Fruit fly (Drosophila melanogaster) whole organism, embryonic: ENCODE results near the gene PGAP1.
A peak's percentile ranks its signal among the peaks of the same experiment; 100 is the strongest.

Source experiments
- Antp ChIP-seq: fragments of 200-800 bp; sonication (Bioruptor generic); optimal IDR thresholded peaks from 3 replicates; lab custom pipeline; 2016; ENCODE audit warnings: missing biosample characterization, missing genetic modification characterization
- Atf6 ChIP-seq: fragments of 200-800 bp; sonication (Bioruptor generic); IDR thresholded peaks from 2 replicates; pipeline ENCODE4 v1.3.6; 2022; ENCODE audit warnings: missing biosample characterization, missing genetic modification characterization
- Blimp-1 ChIP-seq: fragments of 200-800 bp; sonication (Bioruptor generic); optimal IDR thresholded peaks from 3 replicates; lab custom pipeline; 2018; ENCODE audit warnings: missing biosample characterization, missing genetic modification characterization, mild to moderate bottlenecking, moderate library complexity, missing genetic modification reagents
- CG10959 ChIP-seq: fragments of 200-800 bp; sonication (Bioruptor generic); IDR thresholded peaks from 2 replicates; pipeline ENCODE4 v1.3.6; 2022; ENCODE audit warnings: missing biosample characterization, missing genetic modification characterization
- CG11093 ChIP-seq: fragments of 200-800 bp; sonication (Bioruptor generic); IDR thresholded peaks from 3 replicates; pipeline ENCODE4 v1.3.6; 2022; ENCODE audit warnings: missing biosample characterization, missing genetic modification characterization
- CG11560 ChIP-seq: fragments of 200-800 bp; sonication (Bioruptor generic); IDR thresholded peaks from 3 replicates; pipeline ENCODE4 v1.3.6; 2022; ENCODE audit warnings: missing biosample characterization, missing genetic modification characterization
- CG14014 ChIP-seq: fragments of 200-800 bp; sonication (Bioruptor generic); IDR thresholded peaks from 2 replicates; pipeline ENCODE4 v1.3.6; 2022; ENCODE audit warnings: missing biosample characterization, missing genetic modification characterization
- CG15269 ChIP-seq: fragments of 200-800 bp; sonication (Bioruptor generic); optimal IDR thresholded peaks from 2 replicates; lab custom pipeline; 2018; ENCODE audit warnings: missing biosample characterization, mild to moderate bottlenecking, missing genetic modification characterization, moderate library complexity
- CG15696 ChIP-seq: fragments of 200-800 bp; sonication (Bioruptor generic); optimal IDR thresholded peaks from 2 replicates; lab custom pipeline; 2019; ENCODE audit warnings: missing biosample characterization, mild to moderate bottlenecking, missing genetic modification characterization, moderate library complexity
- CG1647 ChIP-seq: fragments of 200-800 bp; sonication (Bioruptor generic); optimal IDR thresholded peaks from 3 replicates; lab custom pipeline; 2016; ENCODE audit warnings: missing biosample characterization, missing genetic modification characterization
- CG17385 ChIP-seq: fragments of 200-800 bp; sonication (Bioruptor generic); optimal IDR thresholded peaks from 3 replicates; lab custom pipeline; 2018; ENCODE audit warnings: missing biosample characterization, mild to moderate bottlenecking, missing genetic modification characterization
- CG17568 ChIP-seq: fragments of 200-800 bp; sonication (Bioruptor generic); optimal IDR thresholded peaks from 2 replicates; lab custom pipeline; 2018; ENCODE audit warnings: missing biosample characterization, mild to moderate bottlenecking, missing genetic modification characterization, moderate library complexity
- CG1792 ChIP-seq: fragments of 200-800 bp; sonication (Bioruptor generic); optimal IDR thresholded peaks from 2 replicates; lab custom pipeline; 2016; ENCODE audit warnings: missing biosample characterization, missing genetic modification characterization
- CG18011 ChIP-seq: fragments of 200-800 bp; sonication (Bioruptor generic); optimal IDR thresholded peaks from 2 replicates; lab custom pipeline; 2017; ENCODE audit warnings: missing biosample characterization, missing genetic modification characterization, mild to moderate bottlenecking, moderate library complexity, missing genotype
- CG2129 ChIP-seq: fragments of 200-800 bp; sonication (Bioruptor generic); IDR thresholded peaks from 2 replicates; pipeline ENCODE4 v1.3.6; 2022; ENCODE audit warnings: missing biosample characterization, missing genetic modification characterization; ENCODE audit not compliant: partially characterized antibody
- CG3838 ChIP-seq: fragments of 200-800 bp; sonication (Bioruptor generic); optimal IDR thresholded peaks from 3 replicates; lab custom pipeline; 2016; ENCODE audit warnings: missing biosample characterization, missing genetic modification characterization
- CG4328 ChIP-seq: fragments of 200-800 bp; sonication (Bioruptor generic); optimal IDR thresholded peaks from 3 replicates; lab custom pipeline; 2017; ENCODE audit warnings: missing biosample characterization, missing genetic modification reagents, missing genetic modification characterization
- CG6854 ChIP-seq: fragments of 200-800 bp; sonication (Bioruptor generic); optimal IDR thresholded peaks from 3 replicates; lab custom pipeline; 2017; ENCODE audit warnings: missing biosample characterization, mild to moderate bottlenecking, missing genetic modification characterization
- CG8765 ChIP-seq: fragments of 200-800 bp; sonication (Bioruptor generic); IDR thresholded peaks from 2 replicates; pipeline ENCODE4 v1.3.6; 2022; ENCODE audit warnings: missing biosample characterization, missing genetic modification characterization
- CG9437 ChIP-seq: fragments of 200-800 bp; sonication (Bioruptor generic); optimal IDR thresholded peaks from 2 replicates; lab custom pipeline; 2018; ENCODE audit warnings: missing biosample characterization, mild to moderate bottlenecking, missing genetic modification characterization
- Dek ChIP-seq: fragments of 200-800 bp; sonication (Bioruptor generic); optimal IDR thresholded peaks from 3 replicates; lab custom pipeline; 2019; ENCODE audit warnings: missing biosample characterization, mild to moderate bottlenecking, missing genetic modification characterization, moderate library complexity
- Dll ChIP-seq: fragments of 200-800 bp; sonication (Bioruptor generic); IDR thresholded peaks from 4 replicates; pipeline ENCODE4 v1.3.6; 2022; ENCODE audit warnings: missing biosample characterization, missing genetic modification characterization; ENCODE audit not compliant: partially characterized antibody
- GATAe ChIP-seq: fragments of 200-800 bp; sonication (Bioruptor generic); conservative IDR thresholded peaks from 2 replicates; pipeline ENCODE4 v1.3.6; 2022; ENCODE audit warnings: missing biosample characterization, missing genetic modification characterization
- Gsc ChIP-seq: fragments of 200-800 bp; sonication (Bioruptor generic); IDR thresholded peaks from 2 replicates; pipeline ENCODE4 v1.3.6; 2022; ENCODE audit warnings: missing biosample characterization, missing genetic modification characterization
- H15 ChIP-seq: fragments of 200-800 bp; sonication (Bioruptor generic); IDR thresholded peaks from 3 replicates; pipeline ENCODE4 v1.3.6; 2022; ENCODE audit warnings: missing biosample characterization, missing genetic modification characterization
- HLHmδ ChIP-seq: fragments of 200-800 bp; sonication (Bioruptor generic); optimal IDR thresholded peaks from 2 replicates; lab custom pipeline; 2018; ENCODE audit warnings: missing biosample characterization, mild to moderate bottlenecking, missing genetic modification characterization, moderate library complexity
- Hr39 ChIP-seq: fragments of >200 bp; optimal IDR thresholded peaks from 2 replicates; lab custom pipeline; 2017
- Hr51 ChIP-seq, 2 experiments: fragments of 200-800 bp; sonication (Bioruptor generic); optimal IDR thresholded peaks; 2 replicates in 1 of 2; 3 replicates in 1 of 2; lab custom pipeline; 2016 to 2018; ENCODE audit warnings: missing biosample characterization in 2 of 2, missing genetic modification characterization in 2 of 2, mild to moderate bottlenecking in 1 of 2, moderate library complexity in 1 of 2
- Max ChIP-seq: fragments of 200-800 bp; sonication (Bioruptor generic); optimal IDR thresholded peaks from 2 replicates; lab custom pipeline; 2016; ENCODE audit warnings: missing biosample characterization, mild to moderate bottlenecking, missing genetic modification characterization
- Nf-YC ChIP-seq: fragments of 200-800 bp; optimal IDR thresholded peaks from 3 replicates; lab custom pipeline; 2019; ENCODE audit warnings: missing biosample characterization, mild to moderate bottlenecking, missing genetic modification characterization, moderate library complexity
- NfI ChIP-seq: fragments of 200-800 bp; sonication (Bioruptor generic); optimal IDR thresholded peaks from 3 replicates; lab custom pipeline; 2018; ENCODE audit warnings: missing biosample characterization, mild to moderate bottlenecking, missing genetic modification characterization, moderate library complexity
- Side ChIP-seq: fragments of 200-800 bp; sonication (Bioruptor generic); optimal IDR thresholded peaks from 2 replicates; lab custom pipeline; 2016; ENCODE audit warnings: missing biosample characterization, missing genetic modification characterization
- Sin3A ChIP-seq: fragments of >200 bp; optimal IDR thresholded peaks from 2 replicates; lab custom pipeline; 2018
- Sox102F ChIP-seq: fragments of 200-800 bp; sonication (Bioruptor generic); optimal IDR thresholded peaks from 2 replicates; lab custom pipeline; 2018; ENCODE audit warnings: missing biosample characterization, mild to moderate bottlenecking, missing genetic modification characterization, moderate library complexity
- Stat92E ChIP-seq, 3 experiments: fragments of >200 bp in 2 of 3; fragments of 200-800 bp in 1 of 3; sonication (Bioruptor generic) in 1 of 3; optimal IDR thresholded peaks; 2 replicates each; lab custom pipeline; 2017 to 2019; ENCODE audit warnings: missing biosample characterization in 3 of 3, missing genetic modification characterization in 3 of 3, mild to moderate bottlenecking in 1 of 3, moderate library complexity in 1 of 3
- Vsx1 ChIP-seq: fragments of 200-800 bp; sonication (Bioruptor generic); optimal IDR thresholded peaks from 2 replicates; lab custom pipeline; 2017; ENCODE audit warnings: missing biosample characterization, mild to moderate bottlenecking, missing genetic modification characterization, missing genetic modification reagents
- ara ChIP-seq: fragments of 200-800 bp; sonication (Bioruptor generic); IDR thresholded peaks from 2 replicates; pipeline ENCODE4 v1.3.6; 2022; ENCODE audit warnings: missing biosample characterization, missing genetic modification characterization
- ci ChIP-seq: fragments of 200-800 bp; sonication (Bioruptor generic); IDR thresholded peaks from 3 replicates; pipeline ENCODE4 v1.3.6; 2022; ENCODE audit warnings: missing biosample characterization, missing genetic modification characterization
- corto ChIP-seq: fragments of 200-800 bp; sonication (Bioruptor generic); optimal IDR thresholded peaks from 2 replicates; lab custom pipeline; 2016; ENCODE audit warnings: missing biosample characterization, mild to moderate bottlenecking, missing genetic modification characterization, moderate library complexity
- crp ChIP-seq, 2 experiments: fragments of 200-800 bp; sonication (Bioruptor generic); optimal IDR thresholded peaks; 2 replicates in 1 of 2; 3 replicates in 1 of 2; lab custom pipeline; 2017; ENCODE audit warnings: missing biosample characterization in 2 of 2, missing genetic modification characterization in 2 of 2, mild to moderate bottlenecking in 1 of 2, moderate library complexity in 1 of 2
- disco-r ChIP-seq: fragments of 200-800 bp; sonication (Bioruptor generic); optimal IDR thresholded peaks from 2 replicates; lab custom pipeline; 2016; ENCODE audit warnings: missing biosample characterization, missing genetic modification characterization
- ewg ChIP-seq: fragments of 200-800 bp; sonication (Bioruptor generic); optimal IDR thresholded peaks from 3 replicates; lab custom pipeline; 2017; ENCODE audit warnings: mild to moderate bottlenecking, missing biosample characterization, missing genetic modification reagents, missing genetic modification characterization
- fd102C ChIP-seq: fragments of 200-800 bp; sonication (Bioruptor generic); optimal IDR thresholded peaks from 2 replicates; lab custom pipeline; 2018; ENCODE audit warnings: missing biosample characterization, mild to moderate bottlenecking, missing genetic modification characterization, moderate library complexity
- grn ChIP-seq: fragments of 200-800 bp; sonication (Bioruptor generic); optimal IDR thresholded peaks from 3 replicates; lab custom pipeline; 2017; ENCODE audit warnings: missing biosample characterization, missing genetic modification characterization
- mam ChIP-seq: fragments of 200-800 bp; sonication (Bioruptor generic); optimal IDR thresholded peaks from 3 replicates; lab custom pipeline; 2016; ENCODE audit warnings: missing biosample characterization, missing genetic modification characterization
- mld ChIP-seq: fragments of 200-800 bp; sonication (Bioruptor generic); IDR thresholded peaks from 3 replicates; pipeline ENCODE4 v1.3.6; 2022; ENCODE audit warnings: missing biosample characterization, missing genetic modification characterization; ENCODE audit not compliant: partially characterized antibody
- nerfin-1 ChIP-seq: fragments of 200-800 bp; sonication (Bioruptor generic); optimal IDR thresholded peaks from 3 replicates; lab custom pipeline; 2019; ENCODE audit warnings: missing biosample characterization, mild to moderate bottlenecking, missing genetic modification characterization, moderate library complexity
- pho ChIP-seq: fragments of 200-800 bp; sonication (Bioruptor generic); optimal IDR thresholded peaks from 2 replicates; lab custom pipeline; 2016; ENCODE audit warnings: missing biosample characterization, missing genetic modification characterization

PGAP1 gene

dm6 chrX:5677400-5678177 lies 11.7 kb downstream of the PGAP1 start (continued):
- peak; percentile 99 for TF ChIP-seq HLHmδ (GFP tag; lab: Kevin White, UChicago)
- peak; percentile 97 for TF ChIP-seq CG17568 (GFP tag; lab: Kevin White, UChicago)
- TF ChIP-seq Vsx1 = peak; percentile 97
- peak; percentile 92 for TF ChIP-seq Dek (tag; lab: Kevin White, UChicago)
- TF ChIP-seq CG9437 (GFP tag; lab: Kevin White, UChicago) = peak; percentile 49
- peak; percentile 93 for TF ChIP-seq CG1792
- TF ChIP-seq CG18011 (GFP tag; lab: Kevin White, UChicago) = peak; percentile 41
- TF ChIP-seq fd102C (GFP tag; lab: Kevin White, UChicago) = peak; percentile 97
- peak; percentile 94 for TF ChIP-seq CG1647 (GFP tag; lab: Kevin White, UChicago)
- no peak for TF ChIP-seq CG11560
- TF ChIP-seq Hr39 = no peak
- TF ChIP-seq GATAe (GFP tag; lab: Robert Waterston, UW) = peak; percentile 66; the same call in 1 of the 2 replicates
- TF ChIP-seq crp (GFP tag; optimal IDR thresholded peaks at IDR 0.05; lab: Kevin White, UChicago) = peak in 1 of 2 experiments; percentile 55
- TF ChIP-seq ewg (GFP tag; lab: Kevin White, UChicago) = peak; percentile 84
- TF ChIP-seq Hr51 (GFP tag; optimal IDR thresholded peaks at IDR 0.05; lab: Kevin White, UChicago) = peak; percentile 72 to 89
- peak; percentile 94 for TF ChIP-seq nerfin-1 (tag; lab: Kevin White, UChicago)
- TF ChIP-seq CG2129 = no peak
- TF ChIP-seq NfI (GFP tag; lab: Kevin White, UChicago) = peak; percentile 82
- no peak for TF ChIP-seq mld (GFP tag; lab: Robert Waterston, UW)
- TF ChIP-seq CG4328 (GFP tag; lab: Kevin White, UChicago) = peak; percentile 98
- peak; percentile 65 for TF ChIP-seq mam (GFP tag; lab: Kevin White, UChicago)
- TF ChIP-seq disco-r (GFP tag; lab: Kevin White, UChicago) = peak; percentile 84
- peak; percentile 77 for TF ChIP-seq Nf-YC (tag; lab: Kevin White, UChicago)
- peak; percentile 87 for TF ChIP-seq Side (GFP tag; lab: Kevin White, UChicago)
- TF ChIP-seq Atf6 (GFP tag; lab: Robert Waterston, UW) = peak; percentile 94
- TF ChIP-seq grn (GFP tag; lab: Kevin White, UChicago) = peak; percentile 96
- peak; percentile 79 for TF ChIP-seq CG10959 (GFP tag; lab: Robert Waterston, UW)
- TF ChIP-seq Sin3A (lab: Kevin White, UChicago) = no peak
- TF ChIP-seq CG14014 (GFP tag; lab: Robert Waterston, UW) = peak; percentile 92; the same call in 1 of the 2 replicates
- TF ChIP-seq corto (GFP tag; lab: Kevin White, UChicago) = no peak
- peak; percentile 97 for TF ChIP-seq ci (GFP tag; lab: Robert Waterston, UW)
- TF ChIP-seq Gsc (GFP tag; lab: Robert Waterston, UW) = no peak
- peak; percentile 85; the same call in 1 of the 3 replicates for TF ChIP-seq CG11093 (GFP tag; lab: Robert Waterston, UW)
- 0 out of 2 replicates have a peak, but pooled peaks have one; percentile 20 for TF ChIP-seq CG8765 (GFP tag; lab: Robert Waterston, UW)
- peak; percentile 94 for TF ChIP-seq CG15269
- peak; percentile 86 for TF ChIP-seq Sox102F
- peak; percentile 89 for TF ChIP-seq CG3838 (GFP tag; lab: Kevin White, UChicago)
- peak; percentile 94 for TF ChIP-seq Max (GFP tag; lab: Kevin White, UChicago)
- TF ChIP-seq CG6854 (GFP tag; lab: Kevin White, UChicago) = peak; percentile 93
- TF ChIP-seq ara (GFP tag; lab: Robert Waterston, UW) = peak; percentile 97
- TF ChIP-seq pho (GFP tag; lab: Kevin White, UChicago) = peak; percentile 74
- peak; percentile 98 for TF ChIP-seq CG15696 (tag; lab: Kevin White, UChicago)
- TF ChIP-seq H15 (GFP tag; lab: Robert Waterston, UW) = peak; percentile 59; the same call in 1 of the 3 replicates
- TF ChIP-seq Dll (GFP tag; lab: Robert Waterston, UW) = no peak
- peak; percentile 88 for TF ChIP-seq CG17385
- TF ChIP-seq Antp (GFP tag; lab: Kevin White, UChicago) = peak; percentile 71
- TF ChIP-seq Stat92E (GFP tag; optimal IDR thresholded peaks at IDR 0.05; lab: Kevin White, UChicago) = peak in 1 of 3 experiments; percentile 39
- peak; percentile 94 for TF ChIP-seq Blimp-1 (GFP tag; lab: Kevin White, UChicago)
